Worm (Caenorhabditis elegans) whole organism, L1 larva: ENCODE data around the gene dpy-2.

Experiments
- ama-1 ChIP-seq: fragments of 150-350 bp; optimal IDR thresholded peaks from 2 replicates; lab custom pipeline; 2014
- blmp-1 ChIP-seq: fragments of 150-350 bp; optimal IDR thresholded peaks from 2 replicates; lab custom pipeline; 2014; ENCODE audit warnings: missing biosample characterization, missing genetic modification characterization
- ceh-82 ChIP-seq, 3 experiments: fragments of 150-350 bp in 1 of 3; sonication (generic microtip) in 2 of 3; optimal IDR thresholded peaks; 2 replicates each; lab custom pipeline; 2014 to 2017; ENCODE audit warnings: missing biosample characterization in 3 of 3, missing genetic modification characterization in 3 of 3
- ceh-88 ChIP-seq: fragments of 200-800 bp; sonication (Bioruptor generic); IDR thresholded peaks from 2 replicates; pipeline ENCODE4 v1.3.6; 2022; ENCODE audit warnings: missing genetic modification characterization, missing compliant biosample characterization
- ceh-90 ChIP-seq: sonication (generic microtip); optimal IDR thresholded peaks from 2 replicates; lab custom pipeline; 2016; ENCODE audit warnings: missing genetic modification characterization, missing compliant biosample characterization
- ces-1 ChIP-seq: fragments of 150-350 bp; optimal IDR thresholded peaks from 2 replicates; lab custom pipeline; 2014; ENCODE audit warnings: missing biosample characterization, missing genetic modification reagents, missing genetic modification characterization
- efl-1 ChIP-seq, 4 experiments: fragments of 150-350 bp; optimal IDR thresholded peaks in 3 of 4; peaks in 1 of 4; 1 replicate in 1 of 4; 2 replicates in 3 of 4; lab custom pipeline; 2014; ENCODE audit warnings: missing biosample characterization in 2 of 4, missing genetic modification characterization in 2 of 4, missing genetic modification reagents in 2 of 4
- egl-13 ChIP-seq: sonication (generic microtip); optimal IDR thresholded peaks from 2 replicates; lab custom pipeline; 2016; ENCODE audit warnings: missing genotype, missing genetic modification reagents, missing genetic modification characterization, missing compliant biosample characterization
- egl-27 ChIP-seq, 2 experiments: fragments of 150-350 bp in 1 of 2; sonication (generic microtip); optimal IDR thresholded peaks; 3 replicates each; lab custom pipeline; 2017 to 2018; ENCODE audit warnings: missing biosample characterization in 2 of 2, missing genetic modification characterization in 2 of 2, missing genetic modification reagents in 2 of 2
- elt-2 ChIP-seq: sonication (generic microtip); optimal IDR thresholded peaks from 2 replicates; lab custom pipeline; 2016; ENCODE audit warnings: missing genetic modification characterization, mild to moderate bottlenecking, inconsistent platforms, missing compliant biosample characterization, missing genetic modification reagents
- elt-3 ChIP-seq, 6 experiments: fragments of 150-350 bp in 1 of 6; sonication (generic microtip); optimal IDR thresholded peaks; 2 replicates each; lab custom pipeline; 2017 to 2018; ENCODE audit warnings: missing biosample characterization in 6 of 6, missing genetic modification characterization in 6 of 6, inconsistent platforms in 1 of 6
- ets-5 ChIP-seq: fragments of 200-800 bp; sonication (Bioruptor generic); IDR thresholded peaks from 2 replicates; pipeline ENCODE4 v1.3.6; 2022; ENCODE audit warnings: missing genetic modification characterization, missing compliant biosample characterization
- fkh-10 ChIP-seq: sonication (generic microtip); optimal IDR thresholded peaks from 2 replicates; lab custom pipeline; 2017; ENCODE audit warnings: missing biosample characterization, missing genetic modification reagents, missing genetic modification characterization
- fkh-4 ChIP-seq: sonication (generic microtip); optimal IDR thresholded peaks from 2 replicates; lab custom pipeline; 2016; ENCODE audit warnings: missing compliant biosample characterization, missing genetic modification characterization, borderline replicate concordance
- fkh-8 ChIP-seq: sonication (generic microtip); optimal IDR thresholded peaks from 2 replicates; lab custom pipeline; 2016; ENCODE audit warnings: mild to moderate bottlenecking, missing genetic modification characterization, missing compliant biosample characterization
- lin-14 ChIP-seq: fragments of 200-800 bp; sonication (Bioruptor generic); optimal IDR thresholded peaks from 2 replicates; lab custom pipeline; 2018; ENCODE audit warnings: mild to moderate bottlenecking, missing genetic modification characterization, moderate library complexity, missing compliant biosample characterization
- lin-35 ChIP-seq, 2 experiments: fragments of 150-350 bp; optimal IDR thresholded peaks; 2 replicates each; lab custom pipeline; 2014; ENCODE audit warnings: missing biosample characterization in 2 of 2, missing genetic modification characterization in 2 of 2, missing genetic modification reagents in 2 of 2
- lir-3 ChIP-seq: sonication (generic microtip); optimal IDR thresholded peaks from 2 replicates; lab custom pipeline; 2016; ENCODE audit warnings: mild to moderate bottlenecking, missing genetic modification characterization, moderate library complexity, missing compliant biosample characterization; ENCODE audit not compliant: poor library complexity
- lsy-2 ChIP-seq, 2 experiments: fragments of 150-350 bp; optimal IDR thresholded peaks; 2 replicates each; lab custom pipeline; 2014; ENCODE audit warnings: missing biosample characterization in 2 of 2, missing genetic modification characterization in 2 of 2
- mef-2 ChIP-seq: fragments of 150-350 bp; optimal IDR thresholded peaks from 2 replicates; lab custom pipeline; 2014; ENCODE audit warnings: missing biosample characterization, missing genetic modification characterization
- nhr-12 ChIP-seq: sonication (generic microtip); optimal IDR thresholded peaks from 2 replicates; lab custom pipeline; 2017; ENCODE audit warnings: missing biosample characterization, missing genetic modification characterization
- nhr-76 ChIP-seq: sonication (generic microtip); optimal IDR thresholded peaks from 2 replicates; lab custom pipeline; 2017; ENCODE audit warnings: missing biosample characterization, missing genetic modification characterization
- pax-3 ChIP-seq: fragments of 200-800 bp; sonication (Bioruptor generic); optimal IDR thresholded peaks from 2 replicates; lab custom pipeline; 2018; ENCODE audit warnings: mild to moderate bottlenecking, missing genetic modification characterization, moderate library complexity, missing compliant biosample characterization
- skn-1 ChIP-seq: fragments of 150-350 bp; optimal IDR thresholded peaks from 2 replicates; lab custom pipeline; 2014; ENCODE audit warnings: missing biosample characterization, missing genetic modification characterization
- sox-4 ChIP-seq: sonication (generic microtip); optimal IDR thresholded peaks from 2 replicates; lab custom pipeline; 2016; ENCODE audit warnings: missing genetic modification characterization, missing compliant biosample characterization
- swsn-7 ChIP-seq: sonication (generic microtip); optimal IDR thresholded peaks from 2 replicates; lab custom pipeline; 2016; ENCODE audit warnings: missing genetic modification characterization, missing compliant biosample characterization
- unc-30 ChIP-seq: sonication (generic microtip); optimal IDR thresholded peaks from 2 replicates; lab custom pipeline; 2017; ENCODE audit warnings: missing biosample characterization, missing genetic modification characterization
- vab-15 ChIP-seq: sonication (generic microtip); optimal IDR thresholded peaks from 2 replicates; lab custom pipeline; 2017; ENCODE audit warnings: missing genotype, mild to moderate bottlenecking, missing genetic modification characterization, missing compliant biosample characterization
- xbp-1 ChIP-seq: sonication (generic microtip); optimal IDR thresholded peaks from 2 replicates; lab custom pipeline; 2016; ENCODE audit warnings: missing genetic modification characterization, missing compliant biosample characterization
- zag-1 ChIP-seq: fragments of 150-350 bp; optimal IDR thresholded peaks from 2 replicates; lab custom pipeline; 2014; ENCODE audit warnings: missing biosample characterization, missing genetic modification characterization

The dpy-2 gene

ce11 chrII:6713832-6714342, at the start of gene dpy-2:
Gene dpy-2, plus strand, starts transcription at chrII:6714292.
- no peak for TF ChIP-seq ceh-90 (tag; lab: Kevin White, UChicago)
- no peak for TF ChIP-seq fkh-4 (tag; lab: Kevin White, UChicago)
- TF ChIP-seq nhr-76 (tag; lab: Kevin White, UChicago) = no peak
- no peak for TF ChIP-seq lir-3 (tag; lab: Kevin White, UChicago)
- TF ChIP-seq ets-5 (GFP tag; lab: Robert Waterston, UW) = no peak
- TF ChIP-seq elt-3 (tag; optimal IDR thresholded peaks at IDR 0.05; lab: Kevin White, UChicago) = peak in 1 of 6 experiments; percentile 11
- TF ChIP-seq sox-4 (tag; lab: Kevin White, UChicago) = no peak
- peak; percentile 99 for TF ChIP-seq blmp-1 (tag; lab: Kevin White, UChicago)
- TF ChIP-seq, all 84 proteins: peak for 2

DNA sequence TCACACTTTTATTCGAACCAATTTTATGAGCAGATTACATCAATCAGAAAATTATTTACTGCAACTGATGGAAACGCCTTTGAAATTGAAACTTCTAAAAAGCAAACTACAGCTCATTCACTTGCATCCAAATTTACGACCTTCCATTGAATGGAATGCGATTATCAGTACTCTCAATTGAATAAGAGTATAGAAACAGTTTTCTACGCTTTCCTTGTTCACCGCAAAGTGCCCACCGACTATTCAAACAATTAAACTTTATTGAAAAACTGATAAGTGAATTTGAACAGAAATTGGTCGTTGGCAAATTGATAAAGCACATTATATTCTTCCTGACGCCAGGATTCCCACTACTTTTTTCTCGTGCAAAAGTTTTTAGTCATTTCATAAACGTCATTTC, 48.2 kb upstream of the dpy-2 start:
- TF ChIP-seq lin-35 (GFP tag; optimal IDR thresholded peaks at IDR 0.05; lab: Kevin White, UChicago) (no peak), swsn-7 (tag; lab: Kevin White, UChicago) (no peak), nhr-12 (tag; lab: Kevin White, UChicago) (no peak), xbp-1 (tag; lab: Kevin White, UChicago) (no peak), elt-2 (peak; percentile 64)

DNA sequence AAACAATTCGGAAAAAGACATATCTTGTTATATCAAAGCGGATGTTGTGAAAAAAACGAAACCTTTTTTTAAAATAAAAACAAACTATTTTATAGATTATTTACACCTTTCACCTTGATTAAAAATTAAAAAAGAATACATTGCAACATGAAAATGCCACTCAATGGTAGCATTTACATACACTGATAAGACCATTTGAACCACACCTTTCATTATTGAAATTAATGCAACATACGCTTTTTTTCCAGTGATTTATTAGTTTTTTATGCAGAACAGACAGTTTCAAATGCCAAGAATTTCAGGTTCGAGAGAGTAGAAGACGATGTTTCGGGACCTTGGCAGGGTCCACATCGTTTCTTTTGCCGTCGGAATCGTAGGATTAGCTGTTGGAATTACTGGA, 47.5 kb upstream of the dpy-2 start, which contains the start of gene T19D12.1:
T19D12.1 (plus strand) TSS at position 301 of the 400 bp plus-strand sequence.
- TF ChIP-seq pax-3 (tag; lab: Kevin White, UChicago) (no peak), egl-27 (tag; optimal IDR thresholded peaks at IDR 0.05; lab: Kevin White, UChicago) (no peak), skn-1 (no peak)

DNA sequence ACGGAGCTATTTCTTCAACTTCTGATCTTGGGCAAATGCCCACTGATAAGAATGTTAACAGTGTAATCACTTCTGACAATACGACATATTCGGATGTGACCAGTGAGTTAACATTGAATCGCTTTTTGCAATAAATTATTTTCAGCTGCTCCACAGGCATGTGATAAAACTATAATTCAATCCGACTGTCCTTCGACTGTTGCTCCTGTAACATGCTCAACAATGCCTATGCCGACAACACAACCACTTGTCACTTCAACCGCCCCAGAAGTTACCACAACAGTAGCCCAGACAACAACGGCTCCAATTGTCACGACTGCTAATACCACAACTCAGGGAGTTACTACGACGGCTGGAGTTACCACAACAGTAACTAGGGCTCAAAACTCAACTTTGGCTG, 46.6 kb upstream of the dpy-2 start:
- no peak for TF ChIP-seq fkh-4 (tag; lab: Kevin White, UChicago)
- TF ChIP-seq efl-1 (optimal IDR thresholded peaks at IDR 0.05; lab: Kevin White, UChicago) = no peak
- peak in 1 of 2 experiments; percentile 20 for TF ChIP-seq efl-1 (GFP tag; optimal IDR thresholded peaks at IDR 0.05 in 1 of 2; lab: Kevin White, UChicago)

DNA sequence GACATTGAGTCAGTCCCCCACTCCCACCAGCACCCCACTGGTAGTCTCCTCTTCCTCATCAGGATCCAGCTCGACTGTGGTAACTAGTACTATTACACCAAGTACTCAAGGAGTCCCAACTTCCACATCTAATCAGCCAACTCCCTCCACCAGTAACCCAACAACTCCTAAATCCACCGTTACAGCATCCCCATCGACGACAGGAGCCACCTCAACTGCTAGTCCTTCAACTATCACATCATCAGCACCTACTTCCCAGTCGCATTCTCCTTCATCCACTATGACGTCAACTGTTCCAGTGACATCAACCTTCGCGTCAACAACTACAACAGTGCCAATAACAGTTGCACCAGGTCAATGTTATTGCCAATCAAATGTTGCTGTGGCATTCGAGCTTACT, 45.6 kb upstream of the dpy-2 start:
- TF ChIP-seq ceh-88 (GFP tag; lab: Robert Waterston, UW) (no peak), egl-13 (tag; lab: Kevin White, UChicago) (no peak), lsy-2 (tag; optimal IDR thresholded peaks at IDR 0.05; lab: Kevin White, UChicago) (no peak), ces-1 (no peak), unc-30 (no peak), blmp-1 (tag; lab: Kevin White, UChicago) (no peak), fkh-8 (tag; lab: Kevin White, UChicago) (no peak), zag-1 (no peak), egl-27 (tag; optimal IDR thresholded peaks at IDR 0.05; lab: Kevin White, UChicago) (no peak), mef-2 (tag; lab: Kevin White, UChicago) (no peak), ceh-90 (tag; lab: Kevin White, UChicago) (no peak), elt-3 (tag; optimal IDR thresholded peaks at IDR 0.05; lab: Kevin White, UChicago) (no peak)

- no peak for TF ChIP-seq efl-1 (optimal IDR thresholded peaks at IDR 0.05; lab: Kevin White, UChicago)
- TF ChIP-seq efl-1 (GFP tag; optimal IDR thresholded peaks at IDR 0.05 in 1 of 2; lab: Kevin White, UChicago) = peak in 1 of 2 experiments; percentile 43
- TF ChIP-seq mef-2 (tag; lab: Kevin White, UChicago) = no peak
- TF ChIP-seq elt-2 = peak; percentile 72
- no peak for TF ChIP-seq lsy-2 (tag; optimal IDR thresholded peaks at IDR 0.05; lab: Kevin White, UChicago)
- no peak for TF ChIP-seq lin-14 (GFP tag; lab: Kevin White, UChicago)
Observed at ce11 chrII:6673894-6674293, 40.2 kb upstream of the dpy-2 start, which contains the start of gene H43E16.1. Gene H43E16.1, plus strand, starts transcription at chrII:6674268.

ce11 chrII:6679724-6680123, 34.4 kb upstream of the dpy-2 start, which contains the start of gene ift-74:
Gene ift-74, plus strand, starts transcription at chrII:6680024.
- peak; percentile 40 for TF ChIP-seq fkh-8 (tag; lab: Kevin White, UChicago)
- no peak for TF ChIP-seq ama-1 (lab: Kevin White, UChicago)
- TF ChIP-seq ceh-82 (tag; optimal IDR thresholded peaks at IDR 0.05; lab: Kevin White, UChicago) = no peak
- TF ChIP-seq vab-15 (tag; lab: Kevin White, UChicago) = no peak
- TF ChIP-seq fkh-10 (GFP tag; lab: Kevin White, UChicago) = no peak
- TF ChIP-seq, all 84 proteins: peak for 1
